Worm (Caenorhabditis elegans): ENCODE data around the gene symk-1.

symk-1 gene

DNA sequence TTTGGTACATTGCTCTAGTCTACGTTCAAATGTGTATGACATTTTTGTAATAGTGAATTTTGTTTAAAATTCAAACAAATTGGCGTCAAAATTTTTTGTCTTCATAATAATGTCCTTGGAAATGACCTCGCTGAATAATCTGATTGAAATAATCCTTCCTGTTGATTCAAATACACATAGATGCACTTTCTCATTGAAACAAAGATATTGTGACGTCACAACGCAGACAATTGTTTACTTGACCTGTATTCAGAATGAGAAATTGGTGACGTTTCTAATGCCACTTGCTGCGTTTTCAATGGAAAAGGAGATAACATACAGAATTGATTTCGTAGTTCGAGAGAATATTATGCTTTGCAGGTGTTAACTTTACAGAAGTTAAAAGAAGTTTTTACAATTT lies 36.2 kb upstream of the symk-1 start:
- TF ChIP-seq blmp-1 (tag; optimal IDR thresholded peaks at IDR 0.05) (no peak), mab-5 (tag; optimal IDR thresholded peaks at IDR 0.05) (no peak), nhr-2 (tag; optimal IDR thresholded peaks at IDR 0.05) (no peak), unc-120 (tag; optimal IDR thresholded peaks at IDR 0.05; ENCODE audit: poor library complexity, severe bottlenecking) (no peak), ceh-39 (tag; optimal IDR thresholded peaks at IDR 0.05) (no peak), nhr-76 (tag; optimal IDR thresholded peaks at IDR 0.05) (no peak), zip-8 (tag; optimal IDR thresholded peaks at IDR 0.05) (peak; percentile 70), ztf-11 (tag; optimal IDR thresholded peaks at IDR 0.05) (no peak), bed-3 (GFP tag; optimal IDR thresholded peaks at IDR 0.05) (no peak)

DNA sequence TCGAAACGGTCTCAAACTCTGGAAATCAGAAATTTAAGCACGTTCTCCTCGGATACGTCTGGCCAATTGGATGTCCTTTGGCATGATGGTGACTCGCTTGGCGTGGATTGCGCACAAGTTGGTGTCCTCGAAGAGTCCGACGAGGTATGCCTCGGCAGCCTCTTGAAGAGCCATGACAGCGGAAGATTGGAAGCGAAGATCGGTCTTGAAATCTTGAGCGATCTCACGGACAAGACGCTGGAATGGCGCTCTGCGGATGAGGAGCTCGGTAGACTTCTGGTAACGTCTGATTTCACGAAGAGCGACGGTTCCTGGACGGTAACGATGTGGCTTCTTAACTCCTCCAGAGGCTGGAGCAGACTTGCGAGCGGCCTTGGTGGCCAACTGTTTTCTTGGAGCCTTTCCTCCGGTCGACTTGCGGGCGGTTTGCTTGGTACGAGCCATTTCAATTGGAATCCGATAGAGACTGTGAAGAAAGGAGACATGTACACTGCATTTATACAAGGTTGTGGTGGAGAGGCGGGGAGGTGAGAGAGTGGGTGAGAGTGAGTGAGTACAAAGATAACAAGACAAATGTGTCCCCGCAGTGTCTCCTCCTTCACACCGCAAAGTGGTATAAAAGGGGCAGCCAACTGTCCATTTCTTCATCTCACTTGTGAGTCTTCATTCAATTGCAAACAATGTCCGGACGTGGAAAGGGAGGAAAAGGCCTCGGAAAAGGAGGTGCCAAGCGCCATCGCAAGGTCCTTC lies 35.4 kb upstream of the symk-1 start, which contains the start of the genes his-6 and his-5:
Gene his-6, minus strand, starts transcription at position 444 of the 750 bp plus-strand sequence.
Gene his-5, plus strand, starts transcription at position 681 of the 750 bp plus-strand sequence.
- TF ChIP-seq cnd-1 (tag; optimal IDR thresholded peaks at IDR 0.05), result peak; percentile 64
- TF ChIP-seq mls-2 (tag; optimal IDR thresholded peaks at IDR 0.05), result peak; percentile 13
- TF ChIP-seq pha-4 (tag; optimal IDR thresholded peaks at IDR 0.05), result peak; percentile 1

ce11 chrV:8536213-8536612 lies 33.9 kb upstream of the symk-1 start, which contains the start of gene his-39:
TSS of gene his-39 (plus strand) at chrV:8536513.
- TF ChIP-seq mab-5 (tag; optimal IDR thresholded peaks at IDR 0.05) (no peak), nhr-12 (tag; optimal IDR thresholded peaks at IDR 0.05) (no peak), ham-2 (GFP tag; optimal IDR thresholded peaks at IDR 0.05) (no peak), snpc-4 (tag; optimal IDR thresholded peaks at IDR 0.05) (no peak), unc-120 (tag; optimal IDR thresholded peaks at IDR 0.05; ENCODE audit: poor library complexity, severe bottlenecking) (no peak), cnd-1 (tag; optimal IDR thresholded peaks at IDR 0.05) (no peak), ceh-83 (GFP tag; optimal IDR thresholded peaks at IDR 0.05) (no peak), zip-8 (tag; optimal IDR thresholded peaks at IDR 0.05) (no peak), nhr-237 (tag; optimal IDR thresholded peaks at IDR 0.05) (no peak), ces-1 (GFP tag; optimal IDR thresholded peaks at IDR 0.05) (no peak), bed-3 (GFP tag; optimal IDR thresholded peaks at IDR 0.05) (no peak), tbx-8 (GFP tag; optimal IDR thresholded peaks at IDR 0.05) (no peak), blmp-1 (tag; optimal IDR thresholded peaks at IDR 0.05) (no peak), lin-32 (GFP tag; optimal IDR thresholded peaks at IDR 0.05) (no peak), ceh-39 (tag; optimal IDR thresholded peaks at IDR 0.05) (no peak), nhr-2 (tag; optimal IDR thresholded peaks at IDR 0.05) (no peak), elt-3 (tag; optimal IDR thresholded peaks at IDR 0.05) (no peak), ztf-11 (tag; optimal IDR thresholded peaks at IDR 0.05) (no peak), sptf-1 (tag; optimal IDR thresholded peaks at IDR 0.05) (no peak)

ce11 chrV:8537031-8537430 lies 33.1 kb upstream of the symk-1 start, which contains the start of gene otpl-4:
TSS of gene otpl-4 (plus strand) at chrV:8537331.
- no peak for TF ChIP-seq mls-2 (tag; optimal IDR thresholded peaks at IDR 0.05)
- no peak for TF ChIP-seq nhr-237 (tag; optimal IDR thresholded peaks at IDR 0.05)
- TF ChIP-seq sptf-1 (tag; optimal IDR thresholded peaks at IDR 0.05), result no peak
- TF ChIP-seq nhr-76 (tag; optimal IDR thresholded peaks at IDR 0.05), result no peak
- TF ChIP-seq elt-1 (tag; optimal IDR thresholded peaks at IDR 0.05; ENCODE audit: borderline replicate concordance, insufficient read depth), result no peak
- no peak for TF ChIP-seq hlh-1 (tag; optimal IDR thresholded peaks at IDR 0.05)
- TF ChIP-seq lin-13 (tag; optimal IDR thresholded peaks at IDR 0.05), result no peak
- no peak for TF ChIP-seq flh-1 (GFP tag; optimal IDR thresholded peaks at IDR 0.05)
- TF ChIP-seq pha-4 (tag; optimal IDR thresholded peaks at IDR 0.05), result no peak
- TF ChIP-seq lin-32 (GFP tag; optimal IDR thresholded peaks at IDR 0.05), result no peak

ce11 chrV:8545531-8546224 lies 24.4 kb upstream of the symk-1 start, which contains the start of the genes slc-17.8 and asns-1:
TSS of gene slc-17.8 (minus strand) at chrV:8545581.
TSS of gene asns-1 (plus strand) at chrV:8546174.
- TF ChIP-seq sptf-1 (tag; optimal IDR thresholded peaks at IDR 0.05) (no peak), unc-120 (tag; optimal IDR thresholded peaks at IDR 0.05; ENCODE audit: poor library complexity, severe bottlenecking) (peak; percentile 37)

DNA sequence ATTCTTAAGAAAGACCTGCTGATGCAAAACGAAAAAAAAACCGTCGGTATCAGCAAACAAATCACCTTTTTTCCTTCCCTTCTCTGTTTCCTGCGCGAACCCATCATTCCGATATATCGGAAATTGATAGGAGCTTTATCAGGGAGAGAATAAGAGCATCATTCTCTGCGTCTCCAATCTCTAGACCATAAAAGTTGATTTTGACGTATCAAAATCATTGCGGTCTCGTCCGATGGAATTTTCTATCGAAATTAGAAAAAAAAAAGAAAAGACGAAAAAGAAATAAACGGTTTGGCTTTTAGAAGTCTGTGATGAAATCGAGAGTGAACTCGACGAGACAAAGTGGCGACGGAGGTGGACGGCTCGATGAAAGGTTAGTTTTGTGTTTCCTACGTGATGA lies 21.1 kb upstream of the symk-1 start, which contains the start of gene stdh-4:
Gene stdh-4, plus strand, starts transcription at position 301 of the 400 bp plus-strand sequence.
- TF ChIP-seq sem-2 (GFP tag; optimal IDR thresholded peaks at IDR 0.05), result no peak
- no peak for TF ChIP-seq ceh-43 (GFP tag; optimal IDR thresholded peaks at IDR 0.05)
- no peak for TF ChIP-seq snpc-4 (tag; optimal IDR thresholded peaks at IDR 0.05)
- no peak for TF ChIP-seq bed-3 (GFP tag; optimal IDR thresholded peaks at IDR 0.05)
- no peak for TF ChIP-seq unc-120 (tag; optimal IDR thresholded peaks at IDR 0.05; ENCODE audit: poor library complexity, severe bottlenecking)
- TF ChIP-seq tbx-8 (GFP tag; optimal IDR thresholded peaks at IDR 0.05), result no peak
- no peak for TF ChIP-seq sptf-1 (tag; optimal IDR thresholded peaks at IDR 0.05)
- no peak for TF ChIP-seq ztf-11 (tag; optimal IDR thresholded peaks at IDR 0.05)
- no peak for TF ChIP-seq unc-39 (tag; optimal IDR thresholded peaks at IDR 0.05)
- no peak for TF ChIP-seq elt-3 (tag; optimal IDR thresholded peaks at IDR 0.05)

Data from whole organism, mixed stage, embryonic.